Fruit fly (Drosophila melanogaster) whole organism, embryonic: ENCODE measurements around the gene CG33233.

ENCODE experiments used
- Adf1 ChIP-seq: fragments of 200-800 bp; sonication (Bioruptor generic); IDR thresholded peaks from 2 replicates; pipeline ENCODE4 v1.3.6; 2022; ENCODE audit warnings: missing biosample characterization, missing genetic modification characterization
- Antp ChIP-seq: fragments of 200-800 bp; sonication (Bioruptor generic); optimal IDR thresholded peaks from 3 replicates; lab custom pipeline; 2016; ENCODE audit warnings: missing biosample characterization, missing genetic modification characterization
- CG12942 ChIP-seq: fragments of 200-800 bp; sonication (Bioruptor generic); optimal IDR thresholded peaks from 3 replicates; lab custom pipeline; 2016; ENCODE audit warnings: missing biosample characterization, missing genetic modification characterization
- CG13287 ChIP-seq: fragments of 200-800 bp; sonication (Bioruptor generic); IDR thresholded peaks from 2 replicates; pipeline ENCODE4 v1.3.6; 2022; ENCODE audit warnings: missing biosample characterization, missing genetic modification characterization; ENCODE audit not compliant: partially characterized antibody
- CG15514 ChIP-seq: fragments of 200-800 bp; sonication (Bioruptor generic); optimal IDR thresholded peaks from 3 replicates; lab custom pipeline; 2017; ENCODE audit warnings: missing biosample characterization, missing genetic modification characterization, mild to moderate bottlenecking, moderate library complexity, missing genetic modification reagents
- CG1603 ChIP-seq: fragments of 200-800 bp; sonication (Bioruptor generic); optimal IDR thresholded peaks from 2 replicates; lab custom pipeline; 2019; ENCODE audit warnings: missing biosample characterization, mild to moderate bottlenecking, missing genetic modification characterization, moderate library complexity
- CG17385 ChIP-seq: fragments of 200-800 bp; sonication (Bioruptor generic); optimal IDR thresholded peaks from 3 replicates; lab custom pipeline; 2018; ENCODE audit warnings: missing biosample characterization, mild to moderate bottlenecking, missing genetic modification characterization
- CG2199 ChIP-seq: fragments of 200-800 bp; sonication (Bioruptor generic); IDR thresholded peaks from 3 replicates; pipeline ENCODE4 v1.3.6; 2022; ENCODE audit warnings: missing biosample characterization, missing genetic modification characterization
- CG2889 ChIP-seq: fragments of 200-800 bp; sonication (Bioruptor generic); IDR thresholded peaks from 3 replicates; pipeline ENCODE4 v1.3.6; 2022; ENCODE audit warnings: missing biosample characterization, missing genetic modification characterization
- CG3163 ChIP-seq: fragments of 200-800 bp; sonication (Bioruptor generic); optimal IDR thresholded peaks from 3 replicates; lab custom pipeline; 2016; ENCODE audit warnings: missing biosample characterization, missing genetic modification characterization
- CG34422 ChIP-seq: fragments of 200-800 bp; sonication (Bioruptor generic); IDR thresholded peaks from 3 replicates; pipeline ENCODE4 v1.3.6; 2022; ENCODE audit warnings: missing biosample characterization, missing genetic modification characterization
- CG4424 ChIP-seq: fragments of 200-800 bp; sonication (Bioruptor generic); optimal IDR thresholded peaks from 3 replicates; lab custom pipeline; 2016; ENCODE audit warnings: missing biosample characterization, missing genetic modification characterization
- CG4617 ChIP-seq: fragments of 200-800 bp; sonication (Bioruptor generic); optimal IDR thresholded peaks from 3 replicates; lab custom pipeline; 2016; ENCODE audit warnings: missing biosample characterization, missing genetic modification characterization, borderline replicate concordance
- CG7963 ChIP-seq: fragments of 200-800 bp; sonication (Bioruptor generic); IDR thresholded peaks from 3 replicates; pipeline ENCODE4 v1.3.6; 2022; ENCODE audit warnings: missing biosample characterization, missing genetic modification characterization; ENCODE audit not compliant: partially characterized antibody
- CG9215 ChIP-seq: fragments of 200-800 bp; sonication (Bioruptor generic); IDR thresholded peaks from 2 replicates; pipeline ENCODE4 v1.3.6; 2022; ENCODE audit warnings: missing biosample characterization, missing genetic modification characterization
- CHES-1-like ChIP-seq: fragments of 200-800 bp; sonication (Bioruptor generic); optimal IDR thresholded peaks from 2 replicates; lab custom pipeline; 2016; ENCODE audit warnings: missing biosample characterization, missing genetic modification characterization
- D19A ChIP-seq: fragments of 200-800 bp; optimal IDR thresholded peaks from 3 replicates; lab custom pipeline; 2019; ENCODE audit warnings: missing biosample characterization, mild to moderate bottlenecking, missing genetic modification characterization, moderate library complexity
- Dfd ChIP-seq, 2 experiments: fragments of >200 bp; optimal IDR thresholded peaks; 2 replicates each; lab custom pipeline; 2017; ENCODE audit warnings: missing biosample characterization in 2 of 2, missing genetic modification characterization in 2 of 2
- Dll ChIP-seq: fragments of 200-800 bp; sonication (Bioruptor generic); IDR thresholded peaks from 4 replicates; pipeline ENCODE4 v1.3.6; 2022; ENCODE audit warnings: missing biosample characterization, missing genetic modification characterization; ENCODE audit not compliant: partially characterized antibody
- Ets97D ChIP-seq: fragments of 200-800 bp; sonication (Bioruptor generic); optimal IDR thresholded peaks from 3 replicates; lab custom pipeline; 2016; ENCODE audit warnings: missing biosample characterization, missing genetic modification characterization
- HmgZ ChIP-seq: fragments of 200-800 bp; sonication (Bioruptor generic); optimal IDR thresholded peaks from 2 replicates; lab custom pipeline; 2018; ENCODE audit warnings: missing biosample characterization, mild to moderate bottlenecking, missing genetic modification characterization
- MESR4 ChIP-seq: fragments of 200-800 bp; sonication (Bioruptor generic); optimal IDR thresholded peaks from 2 replicates; lab custom pipeline; 2018; ENCODE audit warnings: missing biosample characterization, mild to moderate bottlenecking, missing genetic modification characterization, moderate library complexity
- Med ChIP-seq: fragments of 200-800 bp; sonication (Bioruptor generic); peaks from one replicate; lab custom pipeline; 2016; ENCODE audit warnings: missing biosample characterization, missing genetic modification characterization, mild to moderate bottlenecking, inconsistent platforms, moderate library complexity
- NK7.1 ChIP-seq: fragments of 200-800 bp; sonication (Bioruptor generic); optimal IDR thresholded peaks from 3 replicates; lab custom pipeline; 2016; ENCODE audit warnings: missing biosample characterization, missing genetic modification characterization
- Oaz ChIP-seq: fragments of 200-800 bp; sonication (Bioruptor generic); IDR thresholded peaks from 2 replicates; pipeline ENCODE4 v1.3.6; 2022; ENCODE audit warnings: missing biosample characterization, missing genetic modification characterization
- Optix ChIP-seq: fragments of 200-800 bp; sonication (Bioruptor generic); IDR thresholded peaks from 3 replicates; pipeline ENCODE4 v1.3.6; 2022; ENCODE audit warnings: missing biosample characterization, missing genetic modification characterization
- TFAM ChIP-seq: fragments of 200-800 bp; sonication (Bioruptor generic); optimal IDR thresholded peaks from 2 replicates; lab custom pipeline; 2017; ENCODE audit warnings: missing biosample characterization, missing genetic modification characterization, inconsistent platforms
- Trl ChIP-seq, 3 experiments: fragments of >200 bp in 2 of 3; fragments of 200-800 bp in 1 of 3; sonication (Bioruptor generic) in 1 of 3; optimal IDR thresholded peaks; 2 replicates in 1 of 3; 3 replicates in 2 of 3; lab custom pipeline; 2016 to 2017; ENCODE audit warnings: missing biosample characterization in 1 of 3, missing genetic modification characterization in 1 of 3
- ac ChIP-seq: fragments of 200-800 bp; sonication (Bioruptor generic); optimal IDR thresholded peaks from 3 replicates; lab custom pipeline; 2017; ENCODE audit warnings: missing biosample characterization, mild to moderate bottlenecking, missing genetic modification characterization
- bigmax ChIP-seq: fragments of 200-800 bp; sonication (Bioruptor generic); optimal IDR thresholded peaks from 2 replicates; lab custom pipeline; 2018; ENCODE audit warnings: missing biosample characterization, mild to moderate bottlenecking, missing genetic modification characterization
- cg ChIP-seq: fragments of 200-800 bp; sonication (Bioruptor generic); optimal IDR thresholded peaks from 3 replicates; lab custom pipeline; 2019; ENCODE audit warnings: missing biosample characterization, mild to moderate bottlenecking, missing genetic modification characterization, moderate library complexity
- en ChIP-seq: fragments of 200-800 bp; sonication (Bioruptor generic); optimal IDR thresholded peaks from 2 replicates; lab custom pipeline; 2016; ENCODE audit warnings: missing biosample characterization, missing genetic modification characterization
- fru ChIP-seq: fragments of >200 bp; optimal IDR thresholded peaks from 2 replicates; lab custom pipeline; 2017
- fu2 ChIP-seq: fragments of 200-800 bp; sonication (Bioruptor generic); optimal IDR thresholded peaks from 2 replicates; lab custom pipeline; 2016; ENCODE audit warnings: missing biosample characterization, missing genetic modification characterization
- inv ChIP-seq: fragments of 200-800 bp; sonication (Bioruptor generic); IDR thresholded peaks from 2 replicates; pipeline ENCODE4 v1.3.6; 2022; ENCODE audit warnings: missing biosample characterization, missing genetic modification characterization; ENCODE audit not compliant: partially characterized antibody
- jumu ChIP-seq: fragments of 200-800 bp; sonication (Bioruptor generic); optimal IDR thresholded peaks from 3 replicates; lab custom pipeline; 2016; ENCODE audit warnings: missing biosample characterization, missing genetic modification characterization
- klu ChIP-seq: fragments of 200-800 bp; sonication (Bioruptor generic); IDR thresholded peaks from 2 replicates; pipeline ENCODE4 v1.3.6; 2022; ENCODE audit warnings: missing biosample characterization, missing genetic modification characterization
- lola ChIP-seq, 3 experiments: fragments of >200 bp in 2 of 3; fragments of 200-800 bp in 1 of 3; sonication (Bioruptor generic) in 1 of 3; optimal IDR thresholded peaks; 2 replicates each; lab custom pipeline; 2017 to 2019; ENCODE audit warnings: missing biosample characterization in 3 of 3, missing genetic modification characterization in 3 of 3, mild to moderate bottlenecking in 1 of 3, moderate library complexity in 1 of 3
- nerfin-1 ChIP-seq: fragments of 200-800 bp; sonication (Bioruptor generic); optimal IDR thresholded peaks from 3 replicates; lab custom pipeline; 2019; ENCODE audit warnings: missing biosample characterization, mild to moderate bottlenecking, missing genetic modification characterization, moderate library complexity
- pfk ChIP-seq: fragments of 200-800 bp; sonication (Bioruptor generic); optimal IDR thresholded peaks from 2 replicates; lab custom pipeline; 2018; ENCODE audit warnings: missing biosample characterization, mild to moderate bottlenecking, missing genetic modification characterization, moderate library complexity
- pnt ChIP-seq: fragments of 200-800 bp; sonication (Bioruptor generic); optimal IDR thresholded peaks from 3 replicates; lab custom pipeline; 2016; ENCODE audit warnings: missing biosample characterization, missing genetic modification characterization
- seq ChIP-seq: fragments of 200-800 bp; sonication (Bioruptor generic); IDR thresholded peaks from 2 replicates; pipeline ENCODE4 v1.3.6; 2022; ENCODE audit warnings: missing biosample characterization, missing genetic modification characterization
- slou ChIP-seq: fragments of 200-800 bp; sonication (Bioruptor generic); optimal IDR thresholded peaks from 3 replicates; lab custom pipeline; 2016; ENCODE audit warnings: missing biosample characterization, missing genetic modification characterization
- sug ChIP-seq: fragments of 200-800 bp; optimal IDR thresholded peaks from 2 replicates; lab custom pipeline; 2019; ENCODE audit warnings: missing biosample characterization, mild to moderate bottlenecking, missing genetic modification characterization, moderate library complexity
- tgo ChIP-seq: fragments of 200-800 bp; sonication (Bioruptor generic); IDR thresholded peaks from 3 replicates; pipeline ENCODE4 v1.3.6; 2022; ENCODE audit warnings: missing biosample characterization, missing genetic modification characterization
- tna ChIP-seq: fragments of 200-800 bp; sonication (Bioruptor generic); IDR thresholded peaks from 2 replicates; pipeline ENCODE4 v1.3.6; 2022; ENCODE audit warnings: missing biosample characterization, missing genetic modification characterization; ENCODE audit not compliant: partially characterized antibody
- ttk ChIP-seq: fragments of 200-800 bp; sonication (Bioruptor generic); IDR thresholded peaks from 2 replicates; pipeline ENCODE4 v2.1.2; 2022; ENCODE audit warnings: missing biosample characterization, missing genetic modification characterization
- unpg ChIP-seq: fragments of 200-800 bp; sonication (Bioruptor generic); optimal IDR thresholded peaks from 3 replicates; lab custom pipeline; 2018; ENCODE audit warnings: missing biosample characterization, mild to moderate bottlenecking, missing genetic modification characterization, moderate library complexity
- zen ChIP-seq: fragments of 200-800 bp; sonication (Bioruptor generic); optimal IDR thresholded peaks from 3 replicates; lab custom pipeline; 2018; ENCODE audit warnings: missing biosample characterization, mild to moderate bottlenecking, missing genetic modification characterization, moderate library complexity
- zen2 ChIP-seq: fragments of 200-800 bp; sonication (Bioruptor generic); IDR thresholded peaks from 3 replicates; pipeline ENCODE4 v1.3.6; 2022; ENCODE audit warnings: missing biosample characterization, missing genetic modification characterization; ENCODE audit not compliant: partially characterized antibody

Gene CG33233

dm6 chr3L:2632048-2632762, 27.2 kb upstream of the CG33233 start:
- peak; percentile 1 for TF ChIP-seq jumu
- no peak for TF ChIP-seq Oaz (GFP tag; lab: Robert Waterston, UW)
- TF ChIP-seq fu2, result peak; percentile 31
- TF ChIP-seq Med, result peak; percentile 82
- no peak for TF ChIP-seq ac (GFP tag; lab: Kevin White, UChicago)
- peak; percentile 94 for TF ChIP-seq MESR4 (GFP tag; lab: Kevin White, UChicago)
- peak; percentile 55; the same call in 1 of the 2 replicates for TF ChIP-seq CG13287 (GFP tag; lab: Robert Waterston, UW)
- TF ChIP-seq cg (GFP tag; lab: Kevin White, UChicago), result peak; percentile 88
- TF ChIP-seq inv (GFP tag; lab: Robert Waterston, UW), result 0 out of 2 replicates have a peak, but pooled peaks have one; percentile 8
- peak; percentile 4 for TF ChIP-seq NK7.1 (GFP tag; lab: Kevin White, UChicago)
- TF ChIP-seq CG3163 (GFP tag; lab: Kevin White, UChicago), result peak; percentile 14
- no peak for TF ChIP-seq Optix (GFP tag; lab: Robert Waterston, UW)
- no peak for TF ChIP-seq Dfd (GFP tag; optimal IDR thresholded peaks at IDR 0.05; lab: Kevin White, UChicago)
- no peak for TF ChIP-seq CG15514
- TF ChIP-seq CG2199 (GFP tag; lab: Robert Waterston, UW), result 0 out of 3 replicates have a peak, but pooled peaks have one; percentile 20
- peak; percentile 93 for TF ChIP-seq D19A
- peak in 1 of 3 experiments; percentile 62 for TF ChIP-seq lola (GFP tag; optimal IDR thresholded peaks at IDR 0.05; lab: Kevin White, UChicago)
- TF ChIP-seq zen2 (GFP tag; lab: Robert Waterston, UW), result no peak
- peak; percentile 11 for TF ChIP-seq CHES-1-like (GFP tag; lab: Kevin White, UChicago)
- no peak for TF ChIP-seq CG34422 (GFP tag; lab: Robert Waterston, UW)
- peak; percentile 14 for TF ChIP-seq Ets97D (GFP tag; lab: Kevin White, UChicago)
- TF ChIP-seq Dll, result 0 out of 4 replicates have a peak, but pooled peaks have one; percentile 26
- peak; percentile 43 for TF ChIP-seq CG17385

DNA sequence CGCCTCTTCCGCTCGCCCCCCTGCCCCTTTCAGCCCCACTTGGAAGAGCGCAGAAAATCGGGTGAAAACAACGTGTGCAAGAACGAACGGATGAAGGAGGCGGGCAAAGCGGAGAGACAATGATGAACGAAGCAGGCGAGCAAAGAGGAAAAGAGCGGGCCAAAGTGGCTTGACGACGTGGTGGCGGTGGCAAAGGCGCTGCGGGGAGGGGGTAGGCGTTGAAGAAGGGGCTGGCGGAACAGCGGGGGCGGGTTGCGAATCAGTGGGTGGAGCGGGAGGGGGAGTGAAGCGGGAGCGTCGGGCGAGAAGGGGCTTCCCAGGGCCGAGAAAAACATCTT, 26.7 kb upstream of the CG33233 start:
- TF ChIP-seq TFAM (GFP tag; lab: Kevin White, UChicago) (no peak), klu (peak; percentile 66), CG1603 (no peak), bigmax (GFP tag; lab: Kevin White, UChicago) (no peak), CG7963 (GFP tag; lab: Robert Waterston, UW) (no peak), CG2889 (no peak), Trl (optimal IDR thresholded peaks at IDR 0.05; lab: Kevin White, UChicago) (peak; percentile 5 to 6), Trl (GFP tag; optimal IDR thresholded peaks at IDR 0.05; lab: Kevin White, UChicago) (no peak), tgo (no peak), CG9215 (GFP tag; lab: Robert Waterston, UW) (no peak), seq (GFP tag; lab: Robert Waterston, UW) (no peak), fru (lab: Kevin White, UChicago) (no peak), unpg (GFP tag; lab: Kevin White, UChicago) (no peak), CG12942 (GFP tag; lab: Kevin White, UChicago) (no peak), ttk (GFP tag; lab: Robert Waterston, UW) (0 out of 2 replicates have a peak, but pooled peaks have one; percentile 11), en (GFP tag; lab: Kevin White, UChicago) (no peak), Antp (no peak), pfk (GFP tag; lab: Kevin White, UChicago) (no peak), nerfin-1 (no peak), Adf1 (GFP tag; lab: Robert Waterston, UW) (peak; percentile 66), zen (no peak), pnt (GFP tag; lab: Kevin White, UChicago) (no peak), sug (tag; lab: Kevin White, UChicago) (peak; percentile 26), CG4424 (GFP tag; lab: Kevin White, UChicago) (no peak), tna (GFP tag; lab: Robert Waterston, UW) (no peak), CG4617 (GFP tag; lab: Kevin White, UChicago) (no peak), slou (GFP tag; lab: Kevin White, UChicago) (no peak), HmgZ (peak; percentile 6)
